Fruit fly (Drosophila melanogaster) S2 (cell line): Measurements from ENCODE around the gene Gsc.
A peak's percentile ranks its signal among the peaks of the same experiment; 100 is the strongest.

Source experiments
- CG8478 ChIP-seq: fragments of >200 bp; optimal IDR thresholded peaks from 2 replicates; lab custom pipeline; 2018
- CTCF ChIP-seq, 2 experiments: fragments of >200 bp; optimal IDR thresholded peaks; 2 replicates each; lab custom pipeline; 2018

Gene Gsc

dm6 chr2L:559770-560567, 34.5 kb downstream of the Gsc start, which contains the start of gene rempA:
rempA (minus strand) TSS chr2L:560310.
- TF ChIP-seq CG8478 (lab: Kevin White, UChicago) = no peak
- peak in 1 of 2 experiments; percentile 39 for TF ChIP-seq CTCF (optimal IDR thresholded peaks at IDR 0.05; lab: Kevin White, UChicago)

dm6 chr2L:559311-559710, 35.2 kb downstream of the Gsc start, which contains the start of gene Tspo:
Tspo (plus strand) TSS chr2L:559612.
- TF ChIP-seq CG8478 (lab: Kevin White, UChicago) (no peak), CTCF (optimal IDR thresholded peaks at IDR 0.05; lab: Kevin White, UChicago) (no peak)

dm6 chr2L:552432-552929, 42.0 kb downstream of the Gsc start, which contains the start of gene Ets21C:
Ets21C (minus strand) TSS chr2L:552923.
- TF ChIP-seq CTCF (optimal IDR thresholded peaks at IDR 0.05; lab: Kevin White, UChicago) = no peak
- TF ChIP-seq CG8478 (lab: Kevin White, UChicago) = no peak

- TF ChIP-seq CG8478 (lab: Kevin White, UChicago) (no peak), CTCF (optimal IDR thresholded peaks at IDR 0.05; lab: Kevin White, UChicago) (no peak)
These were observed 44.8 kb downstream of the Gsc start for dm6 chr2L:549637-550036.

DNA sequence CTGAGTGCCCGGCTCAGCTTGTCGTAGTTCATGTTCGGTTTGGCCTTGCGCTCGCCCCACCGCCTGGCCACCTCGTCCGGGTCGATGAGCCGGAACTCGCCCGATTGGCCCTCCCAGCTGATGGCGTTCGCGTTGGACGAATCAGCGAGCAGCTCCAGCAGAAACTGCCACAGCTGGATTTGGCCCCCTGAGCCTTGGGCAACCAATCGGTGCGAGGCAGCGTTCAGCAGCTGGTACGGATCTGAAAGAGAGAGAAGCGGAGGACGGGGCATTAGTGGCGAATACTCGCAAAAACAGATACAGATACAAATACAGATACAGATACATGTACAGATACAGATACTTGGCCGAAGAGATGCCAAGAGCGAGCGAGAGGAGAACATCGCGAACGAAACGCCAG, 46.5 kb downstream of the Gsc start:
- TF ChIP-seq CTCF (optimal IDR thresholded peaks at IDR 0.05; lab: Kevin White, UChicago) (no peak), CG8478 (lab: Kevin White, UChicago) (no peak)

DNA sequence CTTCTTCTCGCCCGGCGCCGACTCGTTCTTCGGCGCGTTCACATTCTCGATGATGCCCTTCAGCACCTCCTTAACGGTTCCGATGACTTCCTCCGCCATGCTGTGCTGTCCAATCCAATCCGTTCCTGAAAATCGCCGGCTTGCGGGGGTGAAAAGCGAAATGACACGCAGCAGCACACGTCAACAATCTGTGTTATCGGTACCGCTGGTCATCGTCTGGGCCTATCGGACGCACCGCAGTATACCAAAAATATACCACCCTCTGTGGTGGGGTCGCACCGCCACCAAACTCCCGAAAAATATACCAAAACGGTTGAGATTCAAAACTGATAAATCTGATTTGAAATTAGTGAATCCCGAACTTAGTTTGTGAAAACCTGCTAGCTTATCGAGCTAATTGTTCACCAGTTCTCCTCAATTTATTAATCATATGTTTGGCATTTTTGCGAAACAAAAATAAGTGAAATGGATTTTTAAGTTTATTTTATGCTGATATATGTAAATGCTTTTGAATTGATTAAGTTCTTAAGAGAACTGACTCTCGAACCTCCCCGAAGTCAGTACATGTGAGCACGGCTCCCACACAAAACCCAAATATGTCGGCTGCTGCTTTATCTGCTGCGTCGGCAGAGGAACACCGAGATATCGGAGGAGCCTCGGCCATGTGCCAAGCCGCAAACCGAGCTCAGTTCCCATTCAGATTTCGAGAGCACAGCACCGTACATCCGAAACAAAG, 49.9 kb downstream of the Gsc start, which contains the start of the genes Spp and nAChRbeta3:
Spp (minus strand) TSS at position 210 of the 736 bp plus-strand sequence.
nAChRbeta3 (plus strand) TSS at position 686 of the 736 bp plus-strand sequence.
- TF ChIP-seq CTCF (optimal IDR thresholded peaks at IDR 0.05; lab: Kevin White, UChicago) (peak in 1 of 2 experiments; percentile 24), CG8478 (lab: Kevin White, UChicago) (no peak)

dm6 chr2L:543799-544198, 50.7 kb downstream of the Gsc start:
- TF ChIP-seq CTCF (optimal IDR thresholded peaks at IDR 0.05; lab: Kevin White, UChicago) = no peak
- TF ChIP-seq CG8478 (lab: Kevin White, UChicago) = no peak

DNA sequence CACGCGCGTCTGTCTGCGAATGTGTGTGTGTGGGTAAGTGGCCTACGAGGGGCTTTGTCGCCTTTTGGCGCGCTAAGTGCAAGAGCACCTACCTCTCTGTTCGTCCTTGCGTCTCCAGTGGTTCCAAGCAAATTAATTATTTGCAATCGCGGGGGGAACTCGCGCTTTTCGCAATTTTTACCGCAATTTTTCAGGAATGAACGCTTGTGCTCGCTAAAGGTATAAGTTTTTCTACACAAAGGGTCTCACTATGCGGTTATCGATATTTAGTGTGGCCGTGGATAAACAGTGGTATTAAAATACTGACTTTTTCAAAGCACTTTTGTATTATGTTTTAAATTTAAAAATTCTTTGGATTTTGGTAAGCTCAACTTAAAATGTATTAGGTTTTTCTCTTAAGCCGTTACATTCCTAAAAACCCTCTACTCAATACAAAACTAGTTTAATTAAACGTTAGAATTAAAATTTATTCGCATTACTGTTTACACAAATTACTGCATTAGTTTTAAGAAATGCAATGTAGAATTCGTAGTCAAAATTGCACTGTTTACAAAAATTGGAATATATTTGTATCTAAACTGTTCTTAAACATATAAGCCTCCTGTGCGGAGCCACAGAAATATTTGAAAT, 52.0 kb downstream of the Gsc start, which contains the start of gene lwr:
lwr (minus strand) TSS at position 243 of the 630 bp plus-strand sequence.
- no peak for TF ChIP-seq CG8478 (lab: Kevin White, UChicago)
- no peak for TF ChIP-seq CTCF (optimal IDR thresholded peaks at IDR 0.05; lab: Kevin White, UChicago)

dm6 chr2L:540572-541210, 53.8 kb downstream of the Gsc start:
- TF ChIP-seq CTCF (optimal IDR thresholded peaks at IDR 0.05; lab: Kevin White, UChicago) = peak; percentile 54 to 61
- TF ChIP-seq CG8478 (lab: Kevin White, UChicago) = no peak

DNA sequence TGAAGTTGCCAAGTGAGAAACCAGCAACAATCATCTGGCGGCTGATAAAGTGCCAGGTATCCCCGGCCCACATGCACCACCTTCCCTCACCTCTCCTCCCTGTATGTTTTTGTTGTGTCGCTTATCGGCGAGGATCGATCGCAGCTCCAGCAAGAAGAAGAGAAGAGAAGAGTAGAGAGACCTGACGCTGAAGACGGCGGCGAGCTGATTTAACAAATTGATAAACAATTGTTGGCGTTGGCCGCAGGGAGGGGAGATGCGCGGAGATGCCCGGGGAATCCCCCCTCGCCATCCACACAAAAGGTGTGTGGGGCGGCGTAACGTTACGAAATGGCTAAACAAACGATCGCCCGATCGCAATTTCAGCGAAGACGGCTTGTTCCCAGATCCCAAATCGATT, 60.8 kb downstream of the Gsc start:
- TF ChIP-seq CTCF (optimal IDR thresholded peaks at IDR 0.05; lab: Kevin White, UChicago) = no peak
- TF ChIP-seq CG8478 (lab: Kevin White, UChicago) = no peak
